Worm (Caenorhabditis elegans): ENCODE measurements around the gene fbxa-147.

The fbxa-147 gene

DNA sequence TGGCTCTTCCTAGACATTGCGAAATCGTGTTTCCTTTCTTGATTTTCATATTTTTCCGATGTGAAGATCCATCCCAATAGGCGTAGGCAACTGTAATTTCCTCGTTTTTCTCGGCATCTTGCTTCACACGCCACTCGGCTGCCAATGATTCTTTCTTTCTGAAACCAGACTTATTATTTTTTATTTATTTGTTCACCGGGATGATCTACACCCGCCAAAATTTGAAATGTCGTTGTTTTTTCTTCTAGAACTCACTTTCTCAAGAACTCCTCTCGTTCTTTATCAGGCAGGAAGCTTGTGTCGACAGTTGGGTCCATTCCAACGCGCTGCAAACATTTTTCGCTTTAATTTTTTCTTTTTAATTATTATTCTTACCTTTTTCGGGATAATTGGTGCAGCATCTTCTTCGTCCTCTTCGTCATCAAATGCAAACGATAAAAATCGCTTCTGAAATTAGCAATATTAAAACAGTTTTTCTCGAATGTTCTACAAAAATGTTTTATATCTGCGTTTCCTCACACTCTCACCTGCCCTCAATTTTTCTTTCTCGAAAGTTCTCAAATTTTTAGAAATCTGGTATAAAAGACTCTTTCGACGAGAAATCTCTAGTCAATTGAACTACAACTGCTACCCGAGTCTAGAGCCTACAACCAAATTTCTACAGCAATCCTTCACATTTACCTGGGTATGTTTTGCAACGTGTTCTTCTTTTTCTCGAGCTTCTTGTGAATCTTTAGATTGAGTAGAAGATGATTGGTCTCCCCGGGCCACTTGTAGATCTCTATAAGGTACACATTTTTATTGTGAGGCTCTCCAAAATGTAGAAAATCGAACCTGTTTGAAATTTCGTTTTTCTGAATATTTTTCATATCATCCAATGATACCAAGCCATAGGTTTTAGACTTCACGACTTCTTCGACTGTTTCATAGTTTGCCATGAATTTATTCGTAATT lies 31.7 kb upstream of the fbxa-147 start, which contains the start of gene hsp-90:
TSS of gene hsp-90 (plus strand) at position 560 of the 954 bp plus-strand sequence.
- no peak for TF ChIP-seq mbf-1 (tag; optimal IDR thresholded peaks at IDR 0.05)
- no peak for TF ChIP-seq alr-1 (tag; optimal IDR thresholded peaks at IDR 0.05)
- TF ChIP-seq ama-1 (optimal IDR thresholded peaks at IDR 0.05), result peak; percentile 84
- TF ChIP-seq lin-13 (GFP tag; optimal IDR thresholded peaks at IDR 0.05), result no peak
- TF ChIP-seq nhr-25 (tag; optimal IDR thresholded peaks at IDR 0.05), result no peak
- no peak for TF ChIP-seq ztf-4 (tag; optimal IDR thresholded peaks at IDR 0.05)
- no peak for TF ChIP-seq blmp-1 (tag; optimal IDR thresholded peaks at IDR 0.05; ENCODE audit: insufficient read depth)
- TF ChIP-seq C34F6.9 (tag; optimal IDR thresholded peaks at IDR 0.05), result peak; percentile 55
- no peak for TF ChIP-seq zag-1 (tag; optimal IDR thresholded peaks at IDR 0.05)
- TF ChIP-seq egl-27 (tag; optimal IDR thresholded peaks at IDR 0.05), result no peak
- TF ChIP-seq ztf-1 (GFP tag; conservative IDR thresholded peaks at IDR 0.05), result no peak
- no peak for TF ChIP-seq elt-3 (tag; optimal IDR thresholded peaks at IDR 0.05)
- TF ChIP-seq snpc-4 (tag; optimal IDR thresholded peaks at IDR 0.05), result no peak
- no peak for TF ChIP-seq sma-9 (GFP tag; optimal IDR thresholded peaks at IDR 0.05)
- no peak for TF ChIP-seq sma-9 (tag; optimal IDR thresholded peaks at IDR 0.05)
- no peak for TF ChIP-seq R02D3.7 (tag; optimal IDR thresholded peaks at IDR 0.05)
- no peak for TF ChIP-seq fos-1 (tag; optimal IDR thresholded peaks at IDR 0.05)
- no peak for TF ChIP-seq sem-4 (tag; optimal IDR thresholded peaks at IDR 0.05)

DNA sequence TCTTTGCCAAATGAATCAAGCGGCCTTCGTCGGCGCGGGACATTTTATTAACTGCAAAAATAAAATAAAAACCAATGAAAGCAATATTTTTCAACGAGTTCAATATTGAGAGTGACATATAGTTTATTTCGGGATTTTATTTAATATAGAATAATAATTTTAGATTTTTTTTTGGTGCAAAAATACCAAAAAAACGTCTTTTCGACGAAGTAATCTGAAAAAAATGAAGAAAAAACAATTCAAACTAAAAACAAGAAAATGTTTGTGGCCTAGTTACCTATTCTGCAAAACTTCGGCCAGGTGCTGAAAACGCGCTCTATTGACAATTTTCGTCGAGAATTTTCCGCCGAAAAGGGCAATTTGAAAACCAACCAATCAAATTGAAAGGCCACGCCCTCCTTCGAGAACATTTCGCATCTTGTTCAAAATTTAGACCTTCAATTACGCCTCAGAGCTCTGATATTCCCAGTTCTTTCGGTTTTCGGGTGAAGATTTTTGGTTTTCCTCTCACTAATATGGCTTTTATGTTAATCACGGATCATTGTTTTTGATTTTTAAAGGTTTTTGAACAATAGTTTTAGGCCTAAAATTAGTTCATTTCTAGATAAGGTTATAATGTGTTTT lies 30.8 kb upstream of the fbxa-147 start, which contains the start of gene C47E8.4:
TSS of gene C47E8.4 (minus strand) at position 51 of the 624 bp plus-strand sequence.
- TF ChIP-seq nhr-129 (tag; optimal IDR thresholded peaks at IDR 0.05) (peak; percentile 97), nhr-10 (tag; optimal IDR thresholded peaks at IDR 0.05) (peak; percentile 92), unc-62 (GFP tag; optimal IDR thresholded peaks at IDR 0.05) (peak; percentile 83), elt-1 (tag; optimal IDR thresholded peaks at IDR 0.05) (no peak), mbf-1 (tag; optimal IDR thresholded peaks at IDR 0.05) (peak; percentile 54), ceh-16 (tag; optimal IDR thresholded peaks at IDR 0.05) (peak; percentile 73), aly-2 (tag; optimal IDR thresholded peaks at IDR 0.05) (no peak), nhr-77 (tag; optimal IDR thresholded peaks at IDR 0.05) (peak; percentile 83), blmp-1 (tag; optimal IDR thresholded peaks at IDR 0.05; ENCODE audit: insufficient read depth) (peak; percentile 89), lin-13 (GFP tag; optimal IDR thresholded peaks at IDR 0.05) (peak; percentile 97), nhr-12 (tag; optimal IDR thresholded peaks at IDR 0.05) (peak; percentile 46), sma-3 (GFP tag; optimal IDR thresholded peaks at IDR 0.05) (peak; percentile 99), ztf-1 (GFP tag; conservative IDR thresholded peaks at IDR 0.05) (peak; percentile 91; the same call in 1 of the 2 replicates), C34F6.9 (tag; optimal IDR thresholded peaks at IDR 0.05) (peak; percentile 99), R02D3.7 (tag; optimal IDR thresholded peaks at IDR 0.05) (peak; percentile 81), gmeb-1 (tag; optimal IDR thresholded peaks at IDR 0.05) (peak; percentile 95), ztf-11 (tag; optimal IDR thresholded peaks at IDR 0.05) (peak; percentile 68), unc-55 (GFP tag; optimal IDR thresholded peaks at IDR 0.05) (peak; percentile 99), sem-4 (tag; optimal IDR thresholded peaks at IDR 0.05) (peak; percentile 98), elt-3 (tag; optimal IDR thresholded peaks at IDR 0.05) (no peak), alr-1 (tag; optimal IDR thresholded peaks at IDR 0.05) (no peak), nhr-21 (tag; optimal IDR thresholded peaks at IDR 0.05) (peak; percentile 98), nhr-11 (tag; optimal IDR thresholded peaks at IDR 0.05) (no peak), skn-1 (tag; optimal IDR thresholded peaks at IDR 0.05) (peak; percentile 93), ceh-82 (tag; optimal IDR thresholded peaks at IDR 0.05) (peak; percentile 61), nhr-6 (tag; optimal IDR thresholded peaks at IDR 0.05) (no peak), crh-2 (tag; optimal IDR thresholded peaks at IDR 0.05) (peak; percentile 98), nhr-237 (tag; optimal IDR thresholded peaks at IDR 0.05) (peak; percentile 75), nhr-23 (tag; optimal IDR thresholded peaks at IDR 0.05) (no peak), dmd-4 (tag; optimal IDR thresholded peaks at IDR 0.05) (peak; percentile 65), sma-9 (GFP tag; optimal IDR thresholded peaks at IDR 0.05) (peak; percentile 99), sma-9 (tag; optimal IDR thresholded peaks at IDR 0.05) (no peak), Y55F3AM.14 (GFP tag; optimal IDR thresholded peaks at IDR 0.05) (peak; percentile 94), nhr-25 (tag; optimal IDR thresholded peaks at IDR 0.05) (peak; percentile 98), F13H6.1 (tag; optimal IDR thresholded peaks at IDR 0.05) (peak; percentile 98), lin-11 (tag; optimal IDR thresholded peaks at IDR 0.05) (peak; percentile 96), ztf-4 (tag; optimal IDR thresholded peaks at IDR 0.05) (peak; percentile 98), unc-39 (tag; optimal IDR thresholded peaks at IDR 0.05) (no peak), zag-1 (tag; optimal IDR thresholded peaks at IDR 0.05) (peak; percentile 93), ZK546.5 (tag; optimal IDR thresholded peaks at IDR 0.05) (peak; percentile 70), lsy-2 (tag; optimal IDR thresholded peaks at IDR 0.05) (peak; percentile 97 to 98), lin-39 (tag; optimal IDR thresholded peaks at IDR 0.05) (peak; percentile 68), egl-27 (tag; optimal IDR thresholded peaks at IDR 0.05) (peak; percentile 95), mdl-1 (tag; optimal IDR thresholded peaks at IDR 0.05) (peak; percentile 11 to 74), ama-1 (optimal IDR thresholded peaks at IDR 0.05) (peak; percentile 93), snpc-4 (tag; optimal IDR thresholded peaks at IDR 0.05) (peak; percentile 90)
